Fruit fly (Drosophila melanogaster) whole organism, embryonic: ENCODE results near the gene CG10638.

Experiments used
- CG12299 ChIP-seq: fragments of 200-800 bp; sonication (Bioruptor generic); optimal IDR thresholded peaks from 2 replicates; lab custom pipeline; 2018; ENCODE audit warnings: missing biosample characterization, mild to moderate bottlenecking, missing genetic modification characterization
- CG13123 ChIP-seq: fragments of 200-800 bp; sonication (Bioruptor generic); optimal IDR thresholded peaks from 2 replicates; lab custom pipeline; 2016; ENCODE audit warnings: missing biosample characterization, missing genetic modification characterization
- CG31365 ChIP-seq: fragments of 200-800 bp; sonication (Bioruptor generic); optimal IDR thresholded peaks from 2 replicates; lab custom pipeline; 2018; ENCODE audit warnings: missing biosample characterization, mild to moderate bottlenecking, missing genetic modification characterization
- CG6254 ChIP-seq: fragments of 200-800 bp; sonication (Bioruptor generic); optimal IDR thresholded peaks from 3 replicates; lab custom pipeline; 2017; ENCODE audit warnings: mild to moderate bottlenecking, missing biosample characterization, missing genetic modification reagents, missing genetic modification characterization
- Drgx ChIP-seq: fragments of 200-800 bp; sonication (Bioruptor generic); IDR thresholded peaks from 2 replicates; pipeline ENCODE4 v1.3.6; 2022; ENCODE audit warnings: missing biosample characterization, missing genetic modification characterization
- HLH54F ChIP-seq: fragments of 200-800 bp; sonication (Bioruptor generic); optimal IDR thresholded peaks from 3 replicates; lab custom pipeline; 2016; ENCODE audit warnings: missing biosample characterization, missing genetic modification characterization
- Hr39 ChIP-seq: fragments of >200 bp; optimal IDR thresholded peaks from 2 replicates; lab custom pipeline; 2017
- lilli ChIP-seq: fragments of 200-800 bp; sonication (Bioruptor generic); optimal IDR thresholded peaks from 3 replicates; lab custom pipeline; 2016; ENCODE audit warnings: missing biosample characterization, missing genetic modification characterization
- scrt ChIP-seq: fragments of 200-800 bp; sonication (Bioruptor generic); optimal IDR thresholded peaks from 2 replicates; lab custom pipeline; 2018; ENCODE audit warnings: missing biosample characterization, mild to moderate bottlenecking, missing genetic modification characterization, moderate library complexity
- sna ChIP-seq: fragments of 200-800 bp; sonication (Bioruptor generic); IDR thresholded peaks from 2 replicates; pipeline ENCODE4 v1.3.6; 2022; ENCODE audit warnings: missing biosample characterization, missing genetic modification characterization; ENCODE audit not compliant: partially characterized antibody

DNA sequence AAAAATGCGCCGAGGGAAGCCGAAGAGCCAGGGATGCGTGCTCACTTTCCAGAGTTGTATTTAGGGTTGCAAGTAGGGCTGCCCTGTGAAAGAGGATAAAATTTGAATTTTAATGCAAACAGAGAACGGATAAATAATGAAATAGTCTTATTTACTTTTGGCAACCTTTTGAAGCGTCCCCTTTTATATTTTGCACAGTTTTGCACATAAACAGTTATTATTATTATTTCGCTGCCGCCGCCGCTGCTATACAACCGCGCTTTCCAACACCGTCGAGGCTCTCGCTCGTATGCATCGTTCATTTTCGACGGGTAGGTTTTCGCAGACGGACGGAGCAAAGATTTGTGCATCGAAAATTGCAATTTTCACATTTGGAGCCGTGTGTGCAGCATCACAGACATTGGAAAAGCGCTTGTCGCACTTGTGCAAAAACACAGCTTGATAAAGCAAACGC is 13.7 kb upstream of the CG10638 start, which contains the start of the genes sti and tral:
- TF ChIP-seq CG6254 = peak; percentile 71
- peak; percentile 68 for TF ChIP-seq scrt (GFP tag; lab: Kevin White, UChicago)
- peak; percentile 58 for TF ChIP-seq CG31365 (tag; lab: Kevin White, UChicago)
- peak; percentile 96 for TF ChIP-seq HLH54F (GFP tag; lab: Kevin White, UChicago)
- peak; percentile 49 for TF ChIP-seq Drgx
- peak; percentile 68 for TF ChIP-seq CG12299 (tag; lab: Kevin White, UChicago)
- peak; percentile 88 for TF ChIP-seq CG13123
- 0 out of 2 replicates have a peak, but pooled peaks have one; percentile 17 for TF ChIP-seq sna (GFP tag; lab: Robert Waterston, UW)
- TF ChIP-seq Hr39 (lab: Kevin White, UChicago) = peak; percentile 55
- TF ChIP-seq lilli (GFP tag; lab: Kevin White, UChicago) = peak; percentile 97
